Worm (Caenorhabditis elegans) whole organism, L4 larva: Measurements from ENCODE around the gene nfm-1.

Source experiments
- F10B5.3 ChIP-seq: sonication (generic microtip); optimal IDR thresholded peaks from 2 replicates; lab custom pipeline; 2016; ENCODE audit warnings: mild to moderate bottlenecking, missing genetic modification characterization, missing compliant biosample characterization
- F44E2.7 ChIP-seq: fragments of 200-800 bp; sonication (Bioruptor generic); IDR thresholded peaks from 2 replicates; pipeline ENCODE4 v2.1.2; 2022; ENCODE audit warnings: missing genetic modification characterization, missing compliant biosample characterization
- F49E8.2 ChIP-seq: sonication (generic microtip); optimal IDR thresholded peaks from 2 replicates; lab custom pipeline; 2016; ENCODE audit warnings: missing compliant biosample characterization, mild to moderate bottlenecking, missing genetic modification characterization, borderline replicate concordance
- R02D3.7 ChIP-seq: fragments of 150-350 bp; sonication (generic microtip); optimal IDR thresholded peaks from 3 replicates; lab custom pipeline; 2014; ENCODE audit warnings: missing biosample characterization, missing genetic modification characterization
- T20F7.1 ChIP-seq: fragments of 200-800 bp; sonication (Bioruptor generic); optimal IDR thresholded peaks from 2 replicates; lab custom pipeline; 2018; ENCODE audit warnings: mild to moderate bottlenecking, missing genetic modification characterization, missing compliant biosample characterization
- T26A8.4 ChIP-seq: fragments of 200-800 bp; sonication (Bioruptor generic); IDR thresholded peaks from 2 replicates; pipeline ENCODE4 v1.3.6; 2022; ENCODE audit warnings: missing genetic modification characterization, missing compliant biosample characterization
- Y48G9A.11 ChIP-seq: fragments of 200-800 bp; sonication (Bioruptor generic); IDR thresholded peaks from 2 replicates; pipeline ENCODE4 v1.3.6; 2022; ENCODE audit warnings: missing genetic modification reagents, missing genetic modification characterization, missing compliant biosample characterization
- Y75B8A.6 ChIP-seq: fragments of 200-800 bp; sonication (Bioruptor generic); IDR thresholded peaks from 2 replicates; pipeline ENCODE4 v1.3.6; 2022; ENCODE audit warnings: missing genetic modification reagents, missing genetic modification characterization, missing compliant biosample characterization
- aly-2 ChIP-seq: sonication (generic microtip); optimal IDR thresholded peaks from 2 replicates; lab custom pipeline; 2018; ENCODE audit warnings: missing biosample characterization, missing genetic modification characterization
- ama-1 ChIP-seq: fragments of 150-350 bp; optimal IDR thresholded peaks from 2 replicates; lab custom pipeline; 2014; ENCODE audit warnings: inconsistent platforms, mixed read lengths
- arid-1 ChIP-seq: fragments of 200-800 bp; sonication (Bioruptor generic); conservative IDR thresholded peaks from 2 replicates; pipeline ENCODE4 v1.3.6; 2022; ENCODE audit warnings: missing genetic modification reagents, missing genetic modification characterization, missing compliant biosample characterization
- ceh-32 ChIP-seq: sonication (generic microtip); optimal IDR thresholded peaks from 2 replicates; lab custom pipeline; 2016; ENCODE audit warnings: mild to moderate bottlenecking, missing genetic modification characterization, missing compliant biosample characterization; ENCODE audit not compliant: poor library complexity
- ceh-62 ChIP-seq: sonication (generic microtip); optimal IDR thresholded peaks from 2 replicates; lab custom pipeline; 2017; ENCODE audit warnings: missing biosample characterization, missing genetic modification characterization
- ctbp-1 ChIP-seq: fragments of 200-800 bp; sonication (Bioruptor generic); IDR thresholded peaks from 2 replicates; pipeline ENCODE4 v1.3.6; 2022; ENCODE audit warnings: missing genetic modification reagents, missing genetic modification characterization, missing compliant biosample characterization
- dmd-6 ChIP-seq: fragments of 200-800 bp; sonication (Bioruptor generic); IDR thresholded peaks from 2 replicates; pipeline ENCODE4 v1.3.6; 2022; ENCODE audit warnings: missing genetic modification reagents, missing genetic modification characterization, missing compliant biosample characterization
- dmd-8 ChIP-seq: fragments of 200-800 bp; sonication (Bioruptor generic); IDR thresholded peaks from 2 replicates; pipeline ENCODE4 v1.3.6; 2022; ENCODE audit warnings: missing genetic modification characterization, missing compliant biosample characterization
- dpl-1 ChIP-seq: fragments of 150-350 bp; optimal IDR thresholded peaks from 2 replicates; lab custom pipeline; 2014; ENCODE audit warnings: missing biosample characterization, missing genetic modification reagents, missing genetic modification characterization
- egl-43 ChIP-seq: fragments of 200-800 bp; sonication (Bioruptor generic); IDR thresholded peaks from 2 replicates; pipeline ENCODE4 v1.3.6; 2022; ENCODE audit warnings: missing genetic modification reagents, missing genetic modification characterization, missing compliant biosample characterization
- fos-1 ChIP-seq: fragments of 150-350 bp; optimal IDR thresholded peaks from 2 replicates; lab custom pipeline; 2014; ENCODE audit warnings: missing biosample characterization, missing genetic modification characterization
- gei-8 ChIP-seq: fragments of 200-800 bp; sonication (Bioruptor generic); optimal IDR thresholded peaks from 2 replicates; lab custom pipeline; 2018; ENCODE audit warnings: mild to moderate bottlenecking, missing genetic modification characterization, missing compliant biosample characterization
- jun-1 ChIP-seq: fragments of 150-350 bp; optimal IDR thresholded peaks from 2 replicates; lab custom pipeline; 2014; ENCODE audit warnings: missing biosample characterization, missing genetic modification reagents, missing genetic modification characterization
- lin-13 ChIP-seq: fragments of 150-350 bp; optimal IDR thresholded peaks from 2 replicates; lab custom pipeline; 2014; ENCODE audit warnings: missing biosample characterization, missing genetic modification reagents, missing genetic modification characterization
- lin-38 ChIP-seq: fragments of 200-800 bp; sonication (Bioruptor generic); IDR thresholded peaks from 2 replicates; pipeline ENCODE4 v1.3.6; 2022; ENCODE audit warnings: missing genetic modification reagents, missing genetic modification characterization, missing compliant biosample characterization
- lir-3 ChIP-seq: sonication (generic microtip); optimal IDR thresholded peaks from 2 replicates; lab custom pipeline; 2016; ENCODE audit warnings: mild to moderate bottlenecking, missing genetic modification characterization, missing compliant biosample characterization
- mdl-1 ChIP-seq, 2 experiments: fragments of 150-350 bp in 1 of 2; sonication (generic microtip) in 1 of 2; optimal IDR thresholded peaks; 2 replicates each; lab custom pipeline; 2014 to 2017; ENCODE audit warnings: missing biosample characterization in 2 of 2, missing genetic modification characterization in 2 of 2
- mes-2 ChIP-seq: sonication (generic microtip); optimal IDR thresholded peaks from 2 replicates; lab custom pipeline; 2016; ENCODE audit warnings: missing genotype, mild to moderate bottlenecking, missing genetic modification characterization, missing compliant biosample characterization; ENCODE audit not compliant: poor library complexity, severe bottlenecking
- mxl-3 ChIP-seq: fragments of 200-800 bp; sonication (Bioruptor generic); optimal IDR thresholded peaks from 2 replicates; lab custom pipeline; 2018; ENCODE audit warnings: mild to moderate bottlenecking, missing genetic modification characterization, missing compliant biosample characterization
- nhr-102 ChIP-seq: sonication (generic microtip); optimal IDR thresholded peaks from 2 replicates; lab custom pipeline; 2016; ENCODE audit warnings: mild to moderate bottlenecking, missing genetic modification characterization, moderate library complexity, missing compliant biosample characterization
- nhr-11 ChIP-seq: fragments of 150-350 bp; optimal IDR thresholded peaks from 2 replicates; lab custom pipeline; 2014; ENCODE audit warnings: missing biosample characterization, missing genetic modification characterization
- nhr-28 ChIP-seq: fragments of 150-350 bp; optimal IDR thresholded peaks from 2 replicates; lab custom pipeline; 2014; ENCODE audit warnings: missing biosample characterization, missing genetic modification characterization
- nhr-41 ChIP-seq: fragments of 200-800 bp; sonication (Bioruptor generic); IDR thresholded peaks from 2 replicates; pipeline ENCODE4 v1.3.6; 2022; ENCODE audit warnings: missing genetic modification reagents, missing genetic modification characterization, missing compliant biosample characterization
- nhr-48 ChIP-seq: sonication (generic microtip); optimal IDR thresholded peaks from 2 replicates; lab custom pipeline; 2016; ENCODE audit warnings: mild to moderate bottlenecking, missing genetic modification characterization, missing compliant biosample characterization
- nhr-77 ChIP-seq: fragments of 150-350 bp; optimal IDR thresholded peaks from 2 replicates; lab custom pipeline; 2014; ENCODE audit warnings: missing biosample characterization, missing genetic modification characterization
- pha-4 ChIP-seq, 2 experiments: fragments of 150-350 bp in 1 of 2; fragments of 200-800 bp in 1 of 2; sonication (Bioruptor generic) in 1 of 2; IDR thresholded peaks in 1 of 2; optimal IDR thresholded peaks in 1 of 2; 2 replicates each; pipeline versions ENCODE4 v1.3.6 to Lab custom; 2014 to 2022; ENCODE audit warnings: missing genetic modification characterization in 2 of 2, missing genetic modification reagents in 2 of 2, missing biosample characterization in 1 of 2, missing compliant biosample characterization in 1 of 2
- pqm-1 ChIP-seq: sonication (generic microtip); optimal IDR thresholded peaks from 2 replicates; lab custom pipeline; 2017; ENCODE audit warnings: missing biosample characterization, missing genetic modification characterization
- saeg-2 ChIP-seq: fragments of 200-800 bp; sonication (Bioruptor generic); IDR thresholded peaks from 2 replicates; pipeline ENCODE4 v1.3.6; 2022; ENCODE audit warnings: missing genetic modification reagents, missing genetic modification characterization, missing compliant biosample characterization
- sdz-12 ChIP-seq: fragments of 200-800 bp; sonication (Bioruptor generic); optimal IDR thresholded peaks from 2 replicates; lab custom pipeline; 2018; ENCODE audit warnings: mild to moderate bottlenecking, missing genetic modification characterization, missing compliant biosample characterization
- unc-130 ChIP-seq: sonication (generic microtip); optimal IDR thresholded peaks from 2 replicates; lab custom pipeline; 2016; ENCODE audit warnings: missing genetic modification reagents, missing genetic modification characterization, missing compliant biosample characterization
- unc-62 ChIP-seq, 3 experiments: fragments of 150-350 bp in 1 of 3; sonication (generic microtip); optimal IDR thresholded peaks in 2 of 3; peaks in 1 of 3; 1 replicate in 1 of 3; 2 replicates in 2 of 3; lab custom pipeline; 2014 to 2017; ENCODE audit warnings: missing biosample characterization in 3 of 3, missing genetic modification characterization in 3 of 3, missing genetic modification reagents in 3 of 3, missing genotype in 1 of 3
- vab-7 ChIP-seq: fragments of 200-800 bp; sonication (Bioruptor generic); IDR thresholded peaks from 2 replicates; pipeline ENCODE4 v1.3.6; 2022; ENCODE audit warnings: missing genetic modification reagents, missing genetic modification characterization, missing compliant biosample characterization
- zag-1 ChIP-seq: fragments of 150-350 bp; optimal IDR thresholded peaks from 2 replicates; lab custom pipeline; 2014; ENCODE audit warnings: missing biosample characterization, missing genetic modification characterization
- zip-11 ChIP-seq: fragments of 200-800 bp; sonication (Bioruptor generic); IDR thresholded peaks from 2 replicates; pipeline ENCODE4 v1.3.6; 2022; ENCODE audit warnings: missing genetic modification characterization, missing compliant biosample characterization
- ztf-7 ChIP-seq: fragments of 150-350 bp; optimal IDR thresholded peaks from 2 replicates; lab custom pipeline; 2014; ENCODE audit warnings: missing biosample characterization, missing genetic modification characterization

Gene nfm-1

DNA sequence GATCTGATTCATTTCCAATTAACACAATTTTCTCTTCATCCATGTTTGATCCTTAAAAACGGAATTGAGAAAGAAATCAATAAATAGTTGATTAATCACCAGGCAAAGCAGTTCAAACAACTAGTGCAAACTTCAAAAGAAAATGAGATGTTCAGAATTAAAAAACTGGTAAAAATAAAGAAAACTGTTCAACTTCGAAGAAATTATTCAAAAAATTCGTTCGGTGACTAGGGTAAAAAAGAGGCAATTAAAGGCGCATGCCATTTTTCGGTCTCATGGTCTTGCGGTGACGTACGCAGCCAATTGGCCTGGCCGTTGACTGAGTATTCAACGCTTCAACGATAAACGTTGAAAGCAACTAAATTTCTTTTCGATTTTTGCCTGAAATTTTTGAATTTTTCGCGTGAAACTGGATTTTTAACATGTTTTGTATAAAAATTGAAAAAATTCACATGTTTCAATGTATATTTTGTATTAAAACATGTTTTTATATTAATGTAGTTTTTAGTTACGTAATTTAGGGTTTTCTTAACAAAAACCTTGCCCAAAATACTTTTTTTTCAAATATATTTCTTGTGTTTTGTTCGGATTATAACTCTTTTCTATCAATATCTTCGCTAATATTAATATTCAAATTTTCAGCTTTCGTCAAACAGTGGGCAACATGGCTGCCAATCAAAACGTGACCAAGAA is 47.1 kb downstream of the nfm-1 start, which contains the start of the genes sna-3 and rps-3 (continued):
- TF ChIP-seq sdz-12 = no peak
- TF ChIP-seq pha-4 (GFP tag; IDR thresholded peaks at IDR 0.05; lab: Robert Waterston, UW) = no peak
- peak; percentile 26 for TF ChIP-seq pha-4 (tag; optimal IDR thresholded peaks at IDR 0.05; lab: Kevin White, UChicago)
- TF ChIP-seq nhr-11 (tag; lab: Kevin White, UChicago) = peak; percentile 61
- TF ChIP-seq ztf-7 (tag; lab: Kevin White, UChicago) = peak; percentile 39
- TF ChIP-seq F44E2.7 (GFP tag; lab: Robert Waterston, UW) = no peak

- TF ChIP-seq dmd-8 (GFP tag; lab: Robert Waterston, UW) = 0 out of 2 replicates have a peak, but pooled peaks have one; percentile 4
- TF ChIP-seq nhr-48 (tag; lab: Kevin White, UChicago) = no peak
- TF ChIP-seq saeg-2 (GFP tag; lab: Robert Waterston, UW) = 0 out of 2 replicates have a peak, but pooled peaks have one; percentile 18
- TF ChIP-seq aly-2 (tag; lab: Kevin White, UChicago) = no peak
- no peak for TF ChIP-seq unc-62 (GFP tag; optimal IDR thresholded peaks at IDR 0.05 in 1 of 2; lab: Kevin White, UChicago)
- TF ChIP-seq unc-62 (tag; optimal IDR thresholded peaks at IDR 0.05; lab: Kevin White, UChicago) = no peak
- no peak for TF ChIP-seq nhr-102 (tag; lab: Kevin White, UChicago)
Observed at ce11 chrIII:6207046-6207445, 47.8 kb downstream of the nfm-1 start.

ce11 chrIII:6207881-6208280 is 48.6 kb downstream of the nfm-1 start, which contains the start of gene C23G10.2:
Gene C23G10.2 (plus strand): TSS chrIII:6208064.
- TF ChIP-seq dmd-6 (GFP tag; lab: Robert Waterston, UW) (no peak), vab-7 (GFP tag; lab: Robert Waterston, UW) (peak; percentile 4; the same call in 1 of the 2 replicates), lir-3 (tag; lab: Kevin White, UChicago) (no peak), Y75B8A.6 (GFP tag; lab: Robert Waterston, UW) (0 out of 2 replicates have a peak, but pooled peaks have one; percentile 25), dpl-1 (GFP tag; lab: Kevin White, UChicago) (no peak), unc-130 (GFP tag; lab: Kevin White, UChicago) (no peak), lin-38 (peak; percentile 34; the same call in 1 of the 2 replicates), lin-13 (GFP tag; lab: Kevin White, UChicago) (no peak), nhr-102 (tag; lab: Kevin White, UChicago) (no peak), F10B5.3 (tag; lab: Kevin White, UChicago) (no peak), dmd-8 (GFP tag; lab: Robert Waterston, UW) (no peak), zag-1 (no peak), fos-1 (tag; lab: Kevin White, UChicago) (no peak), gei-8 (GFP tag; lab: Kevin White, UChicago) (no peak), jun-1 (tag; lab: Kevin White, UChicago) (no peak), Y48G9A.11 (GFP tag; lab: Robert Waterston, UW) (peak; percentile 51; the same call in 1 of the 2 replicates), R02D3.7 (tag; lab: Kevin White, UChicago) (no peak), ceh-32 (tag; lab: Kevin White, UChicago) (no peak), F44E2.7 (GFP tag; lab: Robert Waterston, UW) (0 out of 2 replicates have a peak, but pooled peaks have one; percentile 7), pqm-1 (tag; lab: Kevin White, UChicago) (no peak), mdl-1 (tag; optimal IDR thresholded peaks at IDR 0.05; lab: Kevin White, UChicago) (no peak), T20F7.1 (GFP tag; lab: Kevin White, UChicago) (no peak), arid-1 (0 out of 2 replicates have a peak, but pooled peaks have one; percentile 16), F49E8.2 (tag; lab: Kevin White, UChicago) (peak; percentile 43), nhr-41 (GFP tag; lab: Robert Waterston, UW) (0 out of 2 replicates have a peak, but pooled peaks have one; percentile 13), ama-1 (lab: Kevin White, UChicago) (peak; percentile 78), ceh-62 (tag; lab: Kevin White, UChicago) (no peak), mxl-3 (GFP tag; lab: Kevin White, UChicago) (peak; percentile 24), ctbp-1 (GFP tag; lab: Robert Waterston, UW) (0 out of 2 replicates have a peak, but pooled peaks have one; percentile 39), T26A8.4 (GFP tag; lab: Robert Waterston, UW) (0 out of 2 replicates have a peak, but pooled peaks have one; percentile 7), mes-2 (peak; percentile 24), egl-43 (GFP tag; lab: Robert Waterston, UW) (0 out of 2 replicates have a peak, but pooled peaks have one; percentile 42), nhr-77 (no peak), aly-2 (tag; lab: Kevin White, UChicago) (no peak), zip-11 (GFP tag; lab: Robert Waterston, UW) (no peak), nhr-28 (tag; lab: Kevin White, UChicago) (peak; percentile 20)
